Worm (Caenorhabditis elegans): Measurements from ENCODE around the gene T03F7.6.

Gene T03F7.6

ce11 chrV:11299406-11299805 lies 4.9 kb downstream of the T03F7.6 start:
- TF ChIP-seq nhr-120 (GFP tag; IDR thresholded peaks at IDR 0.05), result no peak
- no peak for TF ChIP-seq aptf-2 (GFP tag; conservative IDR thresholded peaks at IDR 0.05)
- no peak for TF ChIP-seq F52B5.7 (tag; optimal IDR thresholded peaks at IDR 0.05)
- TF ChIP-seq ztf-3 (GFP tag; optimal IDR thresholded peaks at IDR 0.05), result no peak
- no peak for TF ChIP-seq attf-6 (GFP tag; IDR thresholded peaks at IDR 0.05)
- TF ChIP-seq mel-28 (tag; optimal IDR thresholded peaks at IDR 0.05; ENCODE audit: borderline replicate concordance), result no peak
- TF ChIP-seq aptf-3 (GFP tag; IDR thresholded peaks at IDR 0.05), result no peak
- no peak for TF ChIP-seq hrde-1 (tag; optimal IDR thresholded peaks at IDR 0.05; ENCODE audit: borderline replicate concordance)
- no peak for TF ChIP-seq mcd-1 (GFP tag; IDR thresholded peaks at IDR 0.05)

- no peak for TF ChIP-seq hlh-12 (tag; optimal IDR thresholded peaks at IDR 0.05)
- TF ChIP-seq repo-1 (tag; optimal IDR thresholded peaks at IDR 0.05), result no peak
- no peak for TF ChIP-seq zim-3 (tag; optimal IDR thresholded peaks at IDR 0.05)
- no peak for TF ChIP-seq athp-1 (tag; optimal IDR thresholded peaks at IDR 0.05)
Measured at ce11 chrV:11300539-11300938, 6.0 kb downstream of the T03F7.6 start, which contains the start of gene srh-47. TSS of gene srh-47 (minus strand) at chrV:11300639.

ce11 chrV:11302698-11303097 lies 8.2 kb downstream of the T03F7.6 start, which contains the start of gene srh-46:
TSS of gene srh-46 (minus strand) at chrV:11302886.
- TF ChIP-seq fkh-3 (tag; optimal IDR thresholded peaks at IDR 0.05), result no peak
- TF ChIP-seq ceh-27 (GFP tag; optimal IDR thresholded peaks at IDR 0.05), result no peak
- no peak for TF ChIP-seq F33H1.4 (GFP tag; IDR thresholded peaks at IDR 0.05)
- no peak for TF ChIP-seq ztf-22 (GFP tag; optimal IDR thresholded peaks at IDR 0.05)
- TF ChIP-seq let-526 (GFP tag; IDR thresholded peaks at IDR 0.05), result no peak
- TF ChIP-seq ceh-58 (GFP tag; IDR thresholded peaks at IDR 0.05), result no peak
- no peak for TF ChIP-seq ZK185.1 (tag; optimal IDR thresholded peaks at IDR 0.05; ENCODE audit: poor library complexity, severe bottlenecking)
- TF ChIP-seq hlh-12 (tag; optimal IDR thresholded peaks at IDR 0.05), result no peak
- no peak for TF ChIP-seq nfya-1 (tag; optimal IDR thresholded peaks at IDR 0.05; ENCODE audit: borderline replicate concordance, insufficient read depth)
- TF ChIP-seq snpc-1.1 (tag; optimal IDR thresholded peaks at IDR 0.05; ENCODE audit: insufficient read depth), result no peak
- TF ChIP-seq egl-18 (GFP tag; IDR thresholded peaks at IDR 0.05), result no peak
- no peak for TF ChIP-seq mcd-1 (GFP tag; IDR thresholded peaks at IDR 0.05)
- TF ChIP-seq attf-3 (GFP tag; conservative IDR thresholded peaks at IDR 0.05), result no peak

ce11 chrV:11304200-11304599 lies 9.7 kb downstream of the T03F7.6 start:
- TF ChIP-seq snpc-1.3 (tag; optimal IDR thresholded peaks at IDR 0.05; ENCODE audit: insufficient read depth), result no peak
- TF ChIP-seq mel-28 (tag; optimal IDR thresholded peaks at IDR 0.05; ENCODE audit: borderline replicate concordance), result no peak
- no peak for TF ChIP-seq K12H6.12 (tag; optimal IDR thresholded peaks at IDR 0.05)
- TF ChIP-seq aptf-2 (GFP tag; conservative IDR thresholded peaks at IDR 0.05), result no peak
- no peak for TF ChIP-seq ceh-40 (GFP tag; IDR thresholded peaks at IDR 0.05)
- no peak for TF ChIP-seq C17E4.6 (GFP tag; IDR thresholded peaks at IDR 0.05)
- no peak for TF ChIP-seq ceh-100 (GFP tag; IDR thresholded peaks at IDR 0.05)
- TF ChIP-seq T26A5.8 (tag; optimal IDR thresholded peaks at IDR 0.05), result no peak
- no peak for TF ChIP-seq K11D2.4 (GFP tag; IDR thresholded peaks at IDR 0.05)
- no peak for TF ChIP-seq hlh-26 (GFP tag; conservative IDR thresholded peaks at IDR 0.05)
- TF ChIP-seq nfya-1 (tag; optimal IDR thresholded peaks at IDR 0.05; ENCODE audit: borderline replicate concordance, insufficient read depth), result no peak
- TF ChIP-seq bed-2 (GFP tag; IDR thresholded peaks at IDR 0.05), result no peak
- no peak for TF ChIP-seq hmg-1.2 (GFP tag; IDR thresholded peaks at IDR 0.05)
- no peak for TF ChIP-seq B0019.2 (GFP tag; conservative IDR thresholded peaks at IDR 0.05)
- no peak for TF ChIP-seq nhr-80 (tag; optimal IDR thresholded peaks at IDR 0.05)

Measured in whole organism, young adult.